Worm (Caenorhabditis elegans) whole organism, L4 larva: ENCODE data around the gene del-6.

Source experiments
- aly-2 ChIP-seq: sonication (generic microtip); optimal IDR thresholded peaks from 2 replicates; lab custom pipeline; 2018; ENCODE audit warnings: missing biosample characterization, missing genetic modification characterization
- nhr-237 ChIP-seq: sonication (generic microtip); optimal IDR thresholded peaks from 2 replicates; lab custom pipeline; 2017; ENCODE audit warnings: missing biosample characterization, missing genetic modification characterization
- skn-1 ChIP-seq: fragments of 150-350 bp; optimal IDR thresholded peaks from 2 replicates; lab custom pipeline; 2014; ENCODE audit warnings: missing biosample characterization, missing genetic modification characterization
- spr-3 ChIP-seq: fragments of 200-800 bp; sonication (Bioruptor generic); optimal IDR thresholded peaks from 2 replicates; lab custom pipeline; 2018; ENCODE audit warnings: mild to moderate bottlenecking, missing genetic modification characterization, missing compliant biosample characterization
- unc-62 ChIP-seq, 3 experiments: fragments of 150-350 bp in 1 of 3; sonication (generic microtip); optimal IDR thresholded peaks in 2 of 3; peaks in 1 of 3; 1 replicate in 1 of 3; 2 replicates in 2 of 3; lab custom pipeline; 2014 to 2017; ENCODE audit warnings: missing biosample characterization in 3 of 3, missing genetic modification characterization in 3 of 3, missing genetic modification reagents in 3 of 3, missing genotype in 1 of 3

ce11 chrV:10571523-10571922, 1.2 kb upstream of the del-6 start:
- no peak for TF ChIP-seq aly-2
- TF ChIP-seq spr-3 (GFP tag; lab: Kevin White, UChicago): no peak
- TF ChIP-seq nhr-237 (tag; lab: Kevin White, UChicago): no peak
- no peak for TF ChIP-seq skn-1
- TF ChIP-seq unc-62 (GFP tag; optimal IDR thresholded peaks at IDR 0.05 in 1 of 2; lab: Kevin White, UChicago): peak in 1 of 2 experiments; percentile 71
- TF ChIP-seq unc-62 (tag; optimal IDR thresholded peaks at IDR 0.05; lab: Kevin White, UChicago): no peak
